Worm (Caenorhabditis elegans) whole organism, young adult: Measurements from ENCODE around the gene ugt-59.

Experiments
- B0261.1 ChIP-seq: sonication (generic microtip); optimal IDR thresholded peaks from 2 replicates; lab custom pipeline; 2016; ENCODE audit warnings: mild to moderate bottlenecking, missing genetic modification characterization, moderate library complexity, missing compliant biosample characterization
- B0336.3 ChIP-seq: fragments of 200-800 bp; sonication (Bioruptor generic); IDR thresholded peaks from 2 replicates; pipeline ENCODE4 v1.3.6; 2022; ENCODE audit warnings: missing genetic modification characterization, missing compliant biosample characterization
- D2030.7 ChIP-seq: fragments of 200-800 bp; sonication (Bioruptor generic); IDR thresholded peaks from 2 replicates; pipeline ENCODE4 v1.3.6; 2022; ENCODE audit warnings: missing genetic modification reagents, missing genetic modification characterization, missing compliant biosample characterization
- F10E7.11 ChIP-seq: sonication (generic microtip); optimal IDR thresholded peaks from 2 replicates; lab custom pipeline; 2017; ENCODE audit warnings: mild to moderate bottlenecking, missing genetic modification characterization, moderate library complexity, missing compliant biosample characterization
- F23B12.7 ChIP-seq: sonication (generic microtip); optimal IDR thresholded peaks from 2 replicates; lab custom pipeline; 2017; ENCODE audit warnings: missing genetic modification characterization, mild to moderate bottlenecking, missing compliant biosample characterization, antibody characterized with exemption, moderate library complexity; ENCODE audit not compliant: insufficient read depth
- F33H1.4 ChIP-seq: fragments of 200-800 bp; sonication (Bioruptor generic); IDR thresholded peaks from 2 replicates; pipeline ENCODE4 v1.3.6; 2022; ENCODE audit warnings: missing genetic modification reagents, missing genetic modification characterization, missing compliant biosample characterization
- F39B2.1 ChIP-seq: fragments of 200-800 bp; sonication (Bioruptor generic); IDR thresholded peaks from 2 replicates; pipeline ENCODE4 v1.3.6; 2022; ENCODE audit warnings: missing genetic modification reagents, missing genetic modification characterization, missing compliant biosample characterization
- F49E8.2 ChIP-seq: sonication (generic microtip); optimal IDR thresholded peaks from 3 replicates; lab custom pipeline; 2017; ENCODE audit warnings: missing genetic modification characterization, mild to moderate bottlenecking, missing compliant biosample characterization, antibody characterized with exemption, moderate library complexity; ENCODE audit not compliant: insufficient read depth
- F55B11.4 ChIP-seq: sonication (generic microtip); optimal IDR thresholded peaks from 2 replicates; lab custom pipeline; 2016; ENCODE audit warnings: missing compliant biosample characterization, missing genetic modification characterization, borderline replicate concordance; ENCODE audit not compliant: insufficient read depth
- F57A8.1 ChIP-seq: fragments of 200-800 bp; sonication (Bioruptor generic); optimal IDR thresholded peaks from 2 replicates; lab custom pipeline; 2018; ENCODE audit warnings: mild to moderate bottlenecking, missing genetic modification characterization, moderate library complexity, missing compliant biosample characterization
- K12H6.12 ChIP-seq: fragments of 200-800 bp; sonication (Bioruptor generic); optimal IDR thresholded peaks from 2 replicates; lab custom pipeline; 2018; ENCODE audit warnings: mild to moderate bottlenecking, missing genetic modification characterization, missing compliant biosample characterization
- T07F8.4 ChIP-seq: sonication (generic microtip); optimal IDR thresholded peaks from 2 replicates; lab custom pipeline; 2016; ENCODE audit warnings: mild to moderate bottlenecking, missing genetic modification characterization, moderate library complexity, missing compliant biosample characterization
- Y56A3A.18 ChIP-seq: fragments of 200-800 bp; sonication (Bioruptor generic); IDR thresholded peaks from 2 replicates; pipeline ENCODE4 v1.3.6; 2022; ENCODE audit warnings: missing genetic modification reagents, missing genetic modification characterization, missing compliant biosample characterization
- ZK185.1 ChIP-seq: sonication (generic microtip); optimal IDR thresholded peaks from 2 replicates; lab custom pipeline; 2016; ENCODE audit warnings: mild to moderate bottlenecking, missing genetic modification characterization, missing compliant biosample characterization; ENCODE audit not compliant: poor library complexity, severe bottlenecking
- ama-1 ChIP-seq, 3 experiments: fragments of 150-350 bp in 1 of 3; sonication (generic microtip) in 2 of 3; optimal IDR thresholded peaks; 2 replicates each; lab custom pipeline; 2014 to 2018; ENCODE audit warnings: missing biosample characterization in 2 of 3, missing genetic modification characterization in 2 of 3, missing genetic modification reagents in 2 of 3
- atf-7 ChIP-seq: sonication (generic microtip); optimal IDR thresholded peaks from 2 replicates; lab custom pipeline; 2017; ENCODE audit warnings: mild to moderate bottlenecking, missing genetic modification characterization, missing compliant biosample characterization
- attf-3 ChIP-seq: fragments of 200-800 bp; sonication (Bioruptor generic); conservative IDR thresholded peaks from 2 replicates; pipeline ENCODE4 v1.3.6; 2022; ENCODE audit warnings: missing genetic modification reagents, missing genetic modification characterization, missing compliant biosample characterization
- ceh-27 ChIP-seq: fragments of 200-800 bp; sonication (Bioruptor generic); optimal IDR thresholded peaks from 2 replicates; lab custom pipeline; 2018; ENCODE audit warnings: mild to moderate bottlenecking, missing genetic modification characterization, moderate library complexity, missing compliant biosample characterization
- ceh-58 ChIP-seq: fragments of 200-800 bp; sonication (Bioruptor generic); IDR thresholded peaks from 2 replicates; pipeline ENCODE4 v1.3.6; 2022; ENCODE audit warnings: missing genetic modification characterization, missing compliant biosample characterization
- ceh-79 ChIP-seq: sonication (generic microtip); optimal IDR thresholded peaks from 2 replicates; lab custom pipeline; 2017; ENCODE audit warnings: mild to moderate bottlenecking, missing genetic modification characterization, missing compliant biosample characterization
- dox-1 ChIP-seq: fragments of 200-800 bp; sonication (Bioruptor generic); IDR thresholded peaks from 2 replicates; pipeline ENCODE4 v1.3.6; 2022; ENCODE audit warnings: missing genetic modification reagents, missing genetic modification characterization, missing compliant biosample characterization
- dpl-1 ChIP-seq: fragments of 150-350 bp; optimal IDR thresholded peaks from 2 replicates; lab custom pipeline; 2014; ENCODE audit warnings: missing biosample characterization, missing genetic modification reagents, missing genetic modification characterization
- ekl-4 ChIP-seq: fragments of 200-800 bp; sonication (Bioruptor generic); IDR thresholded peaks from 2 replicates; pipeline ENCODE4 v1.3.6; 2022; ENCODE audit warnings: missing genetic modification reagents, missing genetic modification characterization, missing compliant biosample characterization
- ets-4 ChIP-seq: fragments of 200-800 bp; sonication (Bioruptor generic); optimal IDR thresholded peaks from 2 replicates; lab custom pipeline; 2018; ENCODE audit warnings: mild to moderate bottlenecking, missing genetic modification characterization, missing compliant biosample characterization
- fkh-3 ChIP-seq: sonication (generic microtip); optimal IDR thresholded peaks from 2 replicates; lab custom pipeline; 2016; ENCODE audit warnings: mild to moderate bottlenecking, missing genetic modification characterization, missing compliant biosample characterization
- gei-17 ChIP-seq: fragments of 200-800 bp; sonication (Bioruptor generic); optimal IDR thresholded peaks from 2 replicates; lab custom pipeline; 2018; ENCODE audit warnings: mild to moderate bottlenecking, missing genetic modification characterization, missing compliant biosample characterization
- hmg-20 ChIP-seq: fragments of 200-800 bp; sonication (Bioruptor generic); IDR thresholded peaks from 2 replicates; pipeline ENCODE4 v1.3.6; 2022; ENCODE audit warnings: missing genetic modification reagents, missing genetic modification characterization, missing compliant biosample characterization
- let-526 ChIP-seq: fragments of 200-800 bp; sonication (Bioruptor generic); IDR thresholded peaks from 2 replicates; pipeline ENCODE4 v1.3.6; 2022; ENCODE audit warnings: missing genetic modification reagents, missing genetic modification characterization, missing compliant biosample characterization
- let-607 ChIP-seq, 2 experiments: fragments of 200-800 bp in 1 of 2; sonication (Bioruptor generic) in 1 of 2; sonication (generic microtip) in 1 of 2; optimal IDR thresholded peaks; 2 replicates each; lab custom pipeline; 2016 to 2018; ENCODE audit warnings: mild to moderate bottlenecking in 2 of 2, missing compliant biosample characterization in 2 of 2, missing genetic modification characterization in 2 of 2, moderate library complexity in 2 of 2, missing genotype in 1 of 2
- lin-26 ChIP-seq: fragments of 200-800 bp; sonication (Bioruptor generic); IDR thresholded peaks from 2 replicates; pipeline ENCODE4 v1.3.6; 2022; ENCODE audit warnings: missing genetic modification reagents, missing genetic modification characterization, missing compliant biosample characterization
- lin-40 ChIP-seq: sonication (generic microtip); optimal IDR thresholded peaks from 2 replicates; lab custom pipeline; 2016; ENCODE audit warnings: missing genetic modification characterization, mild to moderate bottlenecking, missing compliant biosample characterization, missing genotype, missing genetic modification reagents
- lin-54 ChIP-seq: fragments of 200-800 bp; sonication (Bioruptor generic); optimal IDR thresholded peaks from 2 replicates; lab custom pipeline; 2018; ENCODE audit warnings: mild to moderate bottlenecking, missing genetic modification characterization, missing compliant biosample characterization
- lsy-27 ChIP-seq: sonication (generic microtip); optimal IDR thresholded peaks from 2 replicates; lab custom pipeline; 2017; ENCODE audit warnings: missing genetic modification characterization, mild to moderate bottlenecking, missing compliant biosample characterization, antibody characterized with exemption, missing genotype, borderline replicate concordance; ENCODE audit not compliant: insufficient read depth
- madf-6 ChIP-seq: fragments of 200-800 bp; sonication (Bioruptor generic); IDR thresholded peaks from 2 replicates; pipeline ENCODE4 v1.3.6; 2022; ENCODE audit warnings: missing genetic modification reagents, missing genetic modification characterization, missing compliant biosample characterization
- mel-28 ChIP-seq: sonication (generic microtip); optimal IDR thresholded peaks from 2 replicates; lab custom pipeline; 2016; ENCODE audit warnings: borderline replicate concordance, mild to moderate bottlenecking, missing genetic modification characterization, missing compliant biosample characterization
- mes-4 ChIP-seq: sonication (generic microtip); optimal IDR thresholded peaks from 2 replicates; lab custom pipeline; 2016; ENCODE audit warnings: missing genotype, missing genetic modification characterization, missing compliant biosample characterization
- mxl-1 ChIP-seq: sonication (generic microtip); optimal IDR thresholded peaks from 2 replicates; lab custom pipeline; 2016; ENCODE audit warnings: missing genetic modification characterization, missing compliant biosample characterization
- nfya-2 ChIP-seq: fragments of 200-800 bp; sonication (Bioruptor generic); IDR thresholded peaks from 2 replicates; pipeline ENCODE4 v1.3.6; 2022; ENCODE audit warnings: missing genetic modification reagents, missing genetic modification characterization, missing compliant biosample characterization
- nhr-80 ChIP-seq: sonication (generic microtip); optimal IDR thresholded peaks from 2 replicates; lab custom pipeline; 2016; ENCODE audit warnings: missing genetic modification characterization, missing compliant biosample characterization
- pha-4 ChIP-seq: fragments of 150-350 bp; sonication (generic microtip); optimal IDR thresholded peaks from 2 replicates; lab custom pipeline; 2014; ENCODE audit warnings: missing biosample characterization, missing genetic modification reagents, missing genetic modification characterization
- sdz-38 ChIP-seq: sonication (generic microtip); optimal IDR thresholded peaks from 2 replicates; lab custom pipeline; 2016; ENCODE audit warnings: missing genotype, missing genetic modification characterization, missing compliant biosample characterization
- sea-2 ChIP-seq: fragments of 200-800 bp; sonication (Bioruptor generic); IDR thresholded peaks from 2 replicates; pipeline ENCODE4 v1.3.6; 2022; ENCODE audit warnings: missing genetic modification characterization, missing compliant biosample characterization
- snpc-1.3 ChIP-seq: sonication (generic microtip); optimal IDR thresholded peaks from 2 replicates; lab custom pipeline; 2017; ENCODE audit warnings: missing genetic modification characterization, mild to moderate bottlenecking, missing compliant biosample characterization, antibody characterized with exemption, moderate library complexity, missing genotype, missing genetic modification reagents; ENCODE audit not compliant: insufficient read depth
- snpc-4 ChIP-seq, 5 experiments: fragments of 150-350 bp in 1 of 5; sonication (generic microtip) in 4 of 5; optimal IDR thresholded peaks; 2 replicates each; lab custom pipeline; 2014 to 2018; ENCODE audit warnings: missing genetic modification characterization in 5 of 5, missing biosample characterization in 3 of 5, antibody characterized with exemption in 2 of 5, mild to moderate bottlenecking in 2 of 5, missing compliant biosample characterization in 2 of 5, missing genotype in 2 of 5, moderate library complexity in 2 of 5, missing genetic modification reagents in 1 of 5
- sptf-2 ChIP-seq: fragments of 200-800 bp; sonication (Bioruptor generic); optimal IDR thresholded peaks from 2 replicates; lab custom pipeline; 2018; ENCODE audit warnings: mild to moderate bottlenecking, missing genetic modification characterization, missing compliant biosample characterization
- ztf-22 ChIP-seq: fragments of 200-800 bp; sonication (Bioruptor generic); optimal IDR thresholded peaks from 2 replicates; lab custom pipeline; 2018; ENCODE audit warnings: mild to moderate bottlenecking, missing genetic modification characterization, moderate library complexity, missing compliant biosample characterization
- ztf-25 ChIP-seq: fragments of 200-800 bp; sonication (Bioruptor generic); IDR thresholded peaks from 2 replicates; pipeline ENCODE4 v1.3.6; 2022; ENCODE audit warnings: missing genetic modification reagents, missing genetic modification characterization, missing compliant biosample characterization

The ugt-59 gene

DNA sequence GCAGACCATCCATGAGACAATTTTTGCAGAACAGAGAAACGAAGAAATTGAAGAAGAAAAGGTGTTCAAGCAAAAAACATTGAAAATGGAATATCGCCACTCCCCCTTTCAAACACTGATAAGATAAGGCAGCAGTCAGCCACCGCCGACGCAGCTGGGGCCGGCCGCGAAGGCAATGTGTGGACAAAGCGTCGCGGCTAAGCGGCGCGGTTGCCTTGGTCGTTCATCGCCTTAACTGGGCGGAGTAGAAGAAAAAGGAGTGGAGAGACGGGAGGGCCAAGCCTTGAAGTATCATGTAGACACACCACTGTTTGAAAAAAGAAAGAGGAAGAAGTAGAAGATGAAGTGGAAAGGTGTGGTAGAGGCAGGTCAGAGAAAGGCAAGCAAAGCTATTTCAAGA, 29.5 kb upstream of the ugt-59 start:
- TF ChIP-seq ZK185.1 (tag; lab: Kevin White, UChicago) (no peak), F55B11.4 (tag; lab: Kevin White, UChicago) (no peak), sea-2 (GFP tag; lab: Robert Waterston, UW) (no peak), ama-1 (optimal IDR thresholded peaks at IDR 0.05; lab: Kevin White, UChicago) (no peak), ama-1 (GFP tag; optimal IDR thresholded peaks at IDR 0.05; lab: Kevin White, UChicago) (no peak), sptf-2 (no peak), lin-40 (tag; lab: Kevin White, UChicago) (peak; percentile 12), madf-6 (GFP tag; lab: Robert Waterston, UW) (no peak), nfya-2 (no peak), F39B2.1 (no peak), ceh-27 (GFP tag; lab: Kevin White, UChicago) (peak; percentile 36), lsy-27 (no peak), Y56A3A.18 (GFP tag; lab: Robert Waterston, UW) (no peak), gei-17 (GFP tag; lab: Kevin White, UChicago) (no peak), nhr-80 (tag; lab: Kevin White, UChicago) (peak; percentile 75), fkh-3 (tag; lab: Kevin White, UChicago) (no peak), F49E8.2 (no peak), sdz-38 (tag; lab: Kevin White, UChicago) (no peak), T07F8.4 (no peak), atf-7 (tag; lab: Kevin White, UChicago) (peak; percentile 42), B0261.1 (tag; lab: Kevin White, UChicago) (no peak), attf-3 (GFP tag; lab: Robert Waterston, UW) (no peak), ekl-4 (no peak), let-526 (GFP tag; lab: Robert Waterston, UW) (0 out of 2 replicates have a peak, but pooled peaks have one; percentile 31), ceh-79 (tag; lab: Kevin White, UChicago) (no peak), F23B12.7 (tag; lab: Kevin White, UChicago) (no peak), F57A8.1 (GFP tag; lab: Kevin White, UChicago) (no peak), ets-4 (GFP tag; lab: Kevin White, UChicago) (no peak), lin-54 (GFP tag; lab: Kevin White, UChicago) (peak; percentile 12), mxl-1 (no peak), dox-1 (GFP tag; lab: Robert Waterston, UW) (peak; percentile 53; the same call in 1 of the 2 replicates), pha-4 (tag; lab: Kevin White, UChicago) (no peak), mes-4 (tag; lab: Kevin White, UChicago) (no peak), dpl-1 (GFP tag; lab: Kevin White, UChicago) (no peak), lin-26 (GFP tag; lab: Robert Waterston, UW) (no peak), F10E7.11 (tag; lab: Kevin White, UChicago) (no peak), hmg-20 (no peak), snpc-1.3 (no peak), snpc-4 (GFP tag; optimal IDR thresholded peaks at IDR 0.05; lab: Kevin White, UChicago) (no peak), snpc-4 (tag; optimal IDR thresholded peaks at IDR 0.05; lab: Kevin White, UChicago) (no peak), F33H1.4 (GFP tag; lab: Robert Waterston, UW) (no peak), K12H6.12 (tag; lab: Kevin White, UChicago) (peak; percentile 5), ceh-58 (GFP tag; lab: Robert Waterston, UW) (no peak), mel-28 (no peak), B0336.3 (GFP tag; lab: Robert Waterston, UW) (peak; percentile 28; the same call in 1 of the 2 replicates), let-607 (tag; optimal IDR thresholded peaks at IDR 0.05; lab: Kevin White, UChicago) (no peak), ztf-25 (GFP tag; lab: Robert Waterston, UW) (no peak), D2030.7 (GFP tag; lab: Robert Waterston, UW) (no peak), ztf-22 (GFP tag; lab: Kevin White, UChicago) (peak; percentile 15)
